Fruit fly (Drosophila melanogaster): ENCODE measurements around the gene CG32037.

Gene CG32037

DNA sequence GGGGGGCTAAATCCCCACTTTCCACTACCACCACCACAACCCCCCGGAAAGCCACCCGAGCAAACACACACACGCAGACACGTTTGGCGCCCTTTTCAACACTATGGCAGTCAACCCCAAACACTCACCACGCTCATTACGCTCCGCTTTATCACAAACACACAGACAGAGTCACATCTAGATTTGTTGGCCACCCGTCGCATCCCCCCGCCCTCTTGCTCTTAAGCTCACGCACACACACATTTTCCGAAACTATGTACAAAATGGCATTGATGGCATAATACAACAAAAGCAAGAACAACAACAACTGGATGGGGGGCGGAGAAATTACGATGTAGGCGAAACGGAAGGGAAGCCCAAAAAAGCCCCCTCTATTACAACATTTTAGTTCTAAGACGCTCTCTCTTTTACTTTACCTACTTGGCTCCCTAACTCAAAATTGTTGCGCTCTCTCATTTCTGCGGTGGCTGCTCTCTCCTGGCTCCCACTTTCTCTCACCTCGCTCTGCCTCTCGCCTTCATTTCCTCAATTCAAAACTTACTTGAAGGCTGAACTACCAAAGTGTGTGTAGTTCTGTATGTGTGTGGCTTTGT is 26.3 kb downstream of the CG32037 start (continued):
- TF ChIP-seq CG15073 (GFP tag; optimal IDR thresholded peaks at IDR 0.05) = no peak
- no peak for TF ChIP-seq GATAe (GFP tag; conservative IDR thresholded peaks at IDR 0.05)
- no peak for TF ChIP-seq crc (GFP tag; optimal IDR thresholded peaks at IDR 0.05)
- 0 out of 2 replicates have a peak, but pooled peaks have one; percentile 17 for TF ChIP-seq CG3847 (GFP tag; IDR thresholded peaks at IDR 0.05)
- TF ChIP-seq Nf-YC (tag; optimal IDR thresholded peaks at IDR 0.05) = peak; percentile 22
- no peak for TF ChIP-seq Dad (GFP tag; optimal IDR thresholded peaks at IDR 0.05)
- TF ChIP-seq stc (GFP tag; IDR thresholded peaks at IDR 0.05) = no peak
- peak; percentile 34 for TF ChIP-seq lmd (GFP tag; IDR thresholded peaks at IDR 0.05)
- TF ChIP-seq cato (GFP tag; optimal IDR thresholded peaks at IDR 0.05; ENCODE audit: borderline replicate concordance) = no peak
- TF ChIP-seq ro (GFP tag; IDR thresholded peaks at IDR 0.05) = no peak
- peak; percentile 24 for TF ChIP-seq CG10267 (tag; optimal IDR thresholded peaks at IDR 0.05)
- 0 out of 3 replicates have a peak, but pooled peaks have one; percentile 16 for TF ChIP-seq z (GFP tag; IDR thresholded peaks at IDR 0.05)
- no peak for TF ChIP-seq dan (GFP tag; IDR thresholded peaks at IDR 0.05)
- no peak for TF ChIP-seq Meics (GFP tag; optimal IDR thresholded peaks at IDR 0.05)
- TF ChIP-seq pzg (GFP tag; optimal IDR thresholded peaks at IDR 0.05) = no peak

DNA sequence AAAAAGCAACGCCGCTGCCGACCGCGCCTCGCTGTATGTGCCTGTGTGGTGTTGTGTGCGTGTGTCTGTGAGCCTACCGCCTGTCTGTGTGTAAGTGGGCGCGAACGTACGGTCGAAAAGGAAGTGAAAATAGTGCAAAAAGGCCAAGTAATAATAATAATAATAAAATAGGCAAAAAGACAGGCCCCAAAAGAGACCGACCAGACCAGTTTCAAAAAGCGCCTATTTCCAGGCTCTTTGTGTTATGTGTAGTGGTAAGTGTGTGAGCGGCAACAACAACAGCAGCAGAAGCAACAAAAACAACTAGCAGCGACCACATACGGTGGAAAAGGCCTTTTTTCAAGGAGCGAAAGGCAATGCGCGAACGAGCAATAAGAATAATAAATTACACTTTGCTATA is 29.2 kb downstream of the CG32037 start:
- TF ChIP-seq peb (GFP tag; IDR thresholded peaks at IDR 0.05) (no peak), wor (GFP tag; IDR thresholded peaks at IDR 0.05) (no peak), chinmo (GFP tag; IDR thresholded peaks at IDR 0.05; ENCODE audit: partially characterized antibody) (0 out of 4 replicates have a peak, but pooled peaks have one; percentile 49), cg (GFP tag; optimal IDR thresholded peaks at IDR 0.05) (peak; percentile 86), jigr1 (GFP tag; IDR thresholded peaks at IDR 0.05) (no peak), CG17385 (GFP tag; optimal IDR thresholded peaks at IDR 0.05) (no peak), nom (GFP tag; optimal IDR thresholded peaks at IDR 0.05) (peak; percentile 92), Dp (GFP tag; optimal IDR thresholded peaks at IDR 0.05) (no peak), en (GFP tag; optimal IDR thresholded peaks at IDR 0.05) (no peak), Bteb2 (GFP tag; optimal IDR thresholded peaks at IDR 0.05) (no peak), CG4360 (GFP tag; IDR thresholded peaks at IDR 0.05) (peak; percentile 69), Pdp1 (GFP tag; optimal IDR thresholded peaks at IDR 0.05) (no peak), bsh (GFP tag; optimal IDR thresholded peaks at IDR 0.05) (peak in 1 of 2 experiments; percentile 20), Med (GFP tag) (no peak), CG32767 (GFP tag; IDR thresholded peaks at IDR 0.05) (no peak), Elba2 (GFP tag; optimal IDR thresholded peaks at IDR 0.05) (peak; percentile 49), CG10366 (GFP tag; IDR thresholded peaks at IDR 0.05) (no peak), ATbp (GFP tag; optimal IDR thresholded peaks at IDR 0.05) (no peak), trem (tag; optimal IDR thresholded peaks at IDR 0.05) (no peak), CG4328 (GFP tag; optimal IDR thresholded peaks at IDR 0.05) (no peak)

dm6 chr3L:9462247-9462769 is 29.7 kb downstream of the CG32037 start:
- TF ChIP-seq CG4820 (GFP tag; optimal IDR thresholded peaks at IDR 0.05) = peak; percentile 100
- TF ChIP-seq CG12155 (GFP tag; optimal IDR thresholded peaks at IDR 0.05) = peak; percentile 59
- TF ChIP-seq Hr51 (GFP tag; optimal IDR thresholded peaks at IDR 0.05) = peak; percentile 46 to 93
- TF ChIP-seq Nf-YA (GFP tag; IDR thresholded peaks at IDR 0.05) = peak; percentile 77
- peak; percentile 11; the same call in 1 of the 2 replicates for TF ChIP-seq CG8765 (GFP tag; IDR thresholded peaks at IDR 0.05)
- peak; percentile 86 for TF ChIP-seq CG12659 (GFP tag; optimal IDR thresholded peaks at IDR 0.05)
- peak; percentile 89 for TF ChIP-seq nau (GFP tag; optimal IDR thresholded peaks at IDR 0.05)
- peak; percentile 79 for TF ChIP-seq oc (tag; optimal IDR thresholded peaks at IDR 0.05)
- TF ChIP-seq CG7556 (GFP tag; optimal IDR thresholded peaks at IDR 0.05) = peak; percentile 96
- TF ChIP-seq CG31365 (tag; optimal IDR thresholded peaks at IDR 0.05) = peak; percentile 54
- peak; percentile 96 for TF ChIP-seq CG10979 (tag; optimal IDR thresholded peaks at IDR 0.05)
- TF ChIP-seq Adf1 (GFP tag; IDR thresholded peaks at IDR 0.05) = peak; percentile 83
- peak; percentile 84 for TF ChIP-seq CG13894 (tag; optimal IDR thresholded peaks at IDR 0.05)
- TF ChIP-seq Lhr (GFP tag; optimal IDR thresholded peaks at IDR 0.05) = peak; percentile 75

Measured in whole organism, embryonic.